Fruit fly (Drosophila melanogaster) whole organism, embryonic: ENCODE data around the gene Cyp313a4.

ENCODE experiments used
- Aef1 ChIP-seq: fragments of 200-800 bp; sonication (Bioruptor generic); IDR thresholded peaks from 3 replicates; pipeline ENCODE4 v1.3.6; 2022; ENCODE audit warnings: missing biosample characterization, missing genetic modification characterization
- Asciz ChIP-seq: fragments of 200-800 bp; sonication (Bioruptor generic); optimal IDR thresholded peaks from 2 replicates; lab custom pipeline; 2017; ENCODE audit warnings: missing biosample characterization, mild to moderate bottlenecking, missing genetic modification characterization, missing genetic modification reagents
- Atf3 ChIP-seq: fragments of 200-800 bp; sonication (Bioruptor generic); optimal IDR thresholded peaks from 3 replicates; lab custom pipeline; 2016; ENCODE audit warnings: missing biosample characterization, missing genetic modification characterization
- B-H2 ChIP-seq: fragments of 200-800 bp; sonication (Bioruptor generic); optimal IDR thresholded peaks from 2 replicates; lab custom pipeline; 2018; ENCODE audit warnings: missing biosample characterization, mild to moderate bottlenecking, missing genetic modification characterization
- BtbVII ChIP-seq: fragments of 200-800 bp; sonication (Bioruptor generic); optimal IDR thresholded peaks from 3 replicates; lab custom pipeline; 2017; ENCODE audit warnings: missing biosample characterization, mild to moderate bottlenecking, missing genetic modification characterization
- CG10654 ChIP-seq: fragments of 200-800 bp; sonication (Bioruptor generic); optimal IDR thresholded peaks from 2 replicates; lab custom pipeline; 2016; ENCODE audit warnings: missing biosample characterization, missing genetic modification characterization
- CG11247 ChIP-seq: fragments of 200-800 bp; sonication (Bioruptor generic); IDR thresholded peaks from 2 replicates; pipeline ENCODE4 v1.3.6; 2022; ENCODE audit warnings: missing biosample characterization, missing genetic modification characterization
- CG11560 ChIP-seq: fragments of 200-800 bp; sonication (Bioruptor generic); IDR thresholded peaks from 3 replicates; pipeline ENCODE4 v1.3.6; 2022; ENCODE audit warnings: missing biosample characterization, missing genetic modification characterization
- CG13894 ChIP-seq: fragments of 200-800 bp; sonication (Bioruptor generic); optimal IDR thresholded peaks from 3 replicates; lab custom pipeline; 2018; ENCODE audit warnings: missing biosample characterization, mild to moderate bottlenecking, missing genetic modification characterization, moderate library complexity
- CG14667 ChIP-seq: fragments of 200-800 bp; sonication (Bioruptor generic); IDR thresholded peaks from 2 replicates; pipeline ENCODE4 v1.3.6; 2022; ENCODE audit warnings: missing biosample characterization, missing genetic modification characterization
- CG31224 ChIP-seq: fragments of 200-800 bp; sonication (Bioruptor generic); IDR thresholded peaks from 2 replicates; pipeline ENCODE4 v1.3.6; 2022; ENCODE audit warnings: missing biosample characterization, missing genetic modification characterization
- CG3163 ChIP-seq: fragments of 200-800 bp; sonication (Bioruptor generic); optimal IDR thresholded peaks from 3 replicates; lab custom pipeline; 2016; ENCODE audit warnings: missing biosample characterization, missing genetic modification characterization
- CG32767 ChIP-seq: fragments of 200-800 bp; sonication (Bioruptor generic); IDR thresholded peaks from 2 replicates; pipeline ENCODE4 v1.3.6; 2022; ENCODE audit warnings: missing biosample characterization, missing genetic modification characterization
- CG4328 ChIP-seq: fragments of 200-800 bp; sonication (Bioruptor generic); optimal IDR thresholded peaks from 3 replicates; lab custom pipeline; 2017; ENCODE audit warnings: missing biosample characterization, missing genetic modification reagents, missing genetic modification characterization
- CG4424 ChIP-seq: fragments of 200-800 bp; sonication (Bioruptor generic); optimal IDR thresholded peaks from 3 replicates; lab custom pipeline; 2016; ENCODE audit warnings: missing biosample characterization, missing genetic modification characterization
- CG6683 ChIP-seq: fragments of 200-800 bp; sonication (Bioruptor generic); optimal IDR thresholded peaks from 2 replicates; lab custom pipeline; 2017; ENCODE audit warnings: missing biosample characterization, mild to moderate bottlenecking, missing genetic modification characterization, missing genetic modification reagents
- CG8089 ChIP-seq: fragments of 200-800 bp; sonication (Bioruptor generic); optimal IDR thresholded peaks from 3 replicates; lab custom pipeline; 2016; ENCODE audit warnings: missing biosample characterization, missing genetic modification characterization
- CG8281 ChIP-seq: fragments of 200-800 bp; sonication (Bioruptor generic); optimal IDR thresholded peaks from 2 replicates; lab custom pipeline; 2018; ENCODE audit warnings: missing biosample characterization, mild to moderate bottlenecking, missing genetic modification characterization, moderate library complexity
- CG8765 ChIP-seq: fragments of 200-800 bp; sonication (Bioruptor generic); IDR thresholded peaks from 2 replicates; pipeline ENCODE4 v1.3.6; 2022; ENCODE audit warnings: missing biosample characterization, missing genetic modification characterization
- CG9876 ChIP-seq: fragments of 200-800 bp; sonication (Bioruptor generic); optimal IDR thresholded peaks from 2 replicates; lab custom pipeline; 2016; ENCODE audit warnings: missing biosample characterization, missing genetic modification characterization
- Dek ChIP-seq: fragments of 200-800 bp; sonication (Bioruptor generic); optimal IDR thresholded peaks from 3 replicates; lab custom pipeline; 2019; ENCODE audit warnings: missing biosample characterization, mild to moderate bottlenecking, missing genetic modification characterization, moderate library complexity
- Dll ChIP-seq: fragments of 200-800 bp; sonication (Bioruptor generic); IDR thresholded peaks from 4 replicates; pipeline ENCODE4 v1.3.6; 2022; ENCODE audit warnings: missing biosample characterization, missing genetic modification characterization; ENCODE audit not compliant: partially characterized antibody
- E2f1 ChIP-seq: fragments of 200-800 bp; sonication (Bioruptor generic); IDR thresholded peaks from 2 replicates; pipeline ENCODE4 v1.3.6; 2022; ENCODE audit warnings: missing biosample characterization, missing genetic modification characterization
- Ets65A ChIP-seq: fragments of 200-800 bp; sonication (Bioruptor generic); peaks from one replicate; lab custom pipeline; 2016; ENCODE audit warnings: missing biosample characterization, missing genetic modification characterization
- Fer2 ChIP-seq: fragments of 200-800 bp; sonication (Bioruptor generic); optimal IDR thresholded peaks from 2 replicates; lab custom pipeline; 2018; ENCODE audit warnings: missing biosample characterization, mild to moderate bottlenecking, missing genetic modification characterization, moderate library complexity
- H15 ChIP-seq: fragments of 200-800 bp; sonication (Bioruptor generic); IDR thresholded peaks from 3 replicates; pipeline ENCODE4 v1.3.6; 2022; ENCODE audit warnings: missing biosample characterization, missing genetic modification characterization
- HLH4C ChIP-seq: fragments of 200-800 bp; sonication (Bioruptor generic); IDR thresholded peaks from 3 replicates; pipeline ENCODE4 v1.3.6; 2022; ENCODE audit warnings: missing biosample characterization, missing genetic modification characterization; ENCODE audit not compliant: partially characterized antibody
- Hr3 ChIP-seq: fragments of 200-800 bp; sonication (Bioruptor generic); optimal IDR thresholded peaks from 3 replicates; lab custom pipeline; 2016; ENCODE audit warnings: missing biosample characterization, missing genetic modification characterization
- Jarid2 ChIP-seq: fragments of 200-800 bp; sonication (Bioruptor generic); optimal IDR thresholded peaks from 3 replicates; lab custom pipeline; 2017; ENCODE audit warnings: mild to moderate bottlenecking, missing biosample characterization, missing genetic modification reagents, missing genetic modification characterization
- Mad ChIP-seq: fragments of 200-800 bp; sonication (Bioruptor generic); optimal IDR thresholded peaks from 2 replicates; lab custom pipeline; 2016; ENCODE audit warnings: missing biosample characterization, missing genetic modification characterization
- Med ChIP-seq: fragments of 200-800 bp; sonication (Bioruptor generic); peaks from one replicate; lab custom pipeline; 2016; ENCODE audit warnings: missing biosample characterization, missing genetic modification characterization, mild to moderate bottlenecking, inconsistent platforms, moderate library complexity
- NfI ChIP-seq: fragments of 200-800 bp; sonication (Bioruptor generic); optimal IDR thresholded peaks from 3 replicates; lab custom pipeline; 2018; ENCODE audit warnings: missing biosample characterization, mild to moderate bottlenecking, missing genetic modification characterization, moderate library complexity
- ab ChIP-seq: fragments of 200-800 bp; sonication (Bioruptor generic); optimal IDR thresholded peaks from 2 replicates; lab custom pipeline; 2016; ENCODE audit warnings: missing biosample characterization, missing genetic modification characterization
- bigmax ChIP-seq: fragments of 200-800 bp; sonication (Bioruptor generic); optimal IDR thresholded peaks from 2 replicates; lab custom pipeline; 2018; ENCODE audit warnings: missing biosample characterization, mild to moderate bottlenecking, missing genetic modification characterization
- cad ChIP-seq: fragments of >200 bp; optimal IDR thresholded peaks from 2 replicates; lab custom pipeline; 2017; ENCODE audit warnings: missing biosample characterization, missing genetic modification characterization
- caup ChIP-seq: fragments of 200-800 bp; sonication (Bioruptor generic); optimal IDR thresholded peaks from 3 replicates; lab custom pipeline; 2017; ENCODE audit warnings: missing biosample characterization, mild to moderate bottlenecking, missing genetic modification characterization, moderate library complexity; ENCODE audit not compliant: severe bottlenecking
- crc ChIP-seq: fragments of 200-800 bp; sonication (Bioruptor generic); optimal IDR thresholded peaks from 2 replicates; lab custom pipeline; 2016; ENCODE audit warnings: missing biosample characterization, missing genetic modification characterization
- crp ChIP-seq, 2 experiments: fragments of 200-800 bp; sonication (Bioruptor generic); optimal IDR thresholded peaks; 2 replicates in 1 of 2; 3 replicates in 1 of 2; lab custom pipeline; 2017; ENCODE audit warnings: missing biosample characterization in 2 of 2, missing genetic modification characterization in 2 of 2, mild to moderate bottlenecking in 1 of 2, moderate library complexity in 1 of 2
- danr ChIP-seq: fragments of 200-800 bp; sonication (Bioruptor generic); IDR thresholded peaks from 2 replicates; pipeline ENCODE4 v1.3.6; 2022; ENCODE audit warnings: missing biosample characterization, missing genetic modification characterization
- dm ChIP-seq: fragments of 200-800 bp; sonication (Bioruptor generic); optimal IDR thresholded peaks from 3 replicates; lab custom pipeline; 2016; ENCODE audit warnings: missing biosample characterization, missing genetic modification characterization
- en ChIP-seq: fragments of 200-800 bp; sonication (Bioruptor generic); optimal IDR thresholded peaks from 2 replicates; lab custom pipeline; 2016; ENCODE audit warnings: missing biosample characterization, missing genetic modification characterization
- h ChIP-seq: fragments of >200 bp; optimal IDR thresholded peaks from 2 replicates; lab custom pipeline; 2017
- mam ChIP-seq: fragments of 200-800 bp; sonication (Bioruptor generic); optimal IDR thresholded peaks from 3 replicates; lab custom pipeline; 2016; ENCODE audit warnings: missing biosample characterization, missing genetic modification characterization
- pfk ChIP-seq: fragments of 200-800 bp; sonication (Bioruptor generic); optimal IDR thresholded peaks from 2 replicates; lab custom pipeline; 2018; ENCODE audit warnings: missing biosample characterization, mild to moderate bottlenecking, missing genetic modification characterization, moderate library complexity
- pho ChIP-seq: fragments of 200-800 bp; sonication (Bioruptor generic); optimal IDR thresholded peaks from 2 replicates; lab custom pipeline; 2016; ENCODE audit warnings: missing biosample characterization, missing genetic modification characterization
- sd ChIP-seq: fragments of 200-800 bp; sonication (Bioruptor generic); optimal IDR thresholded peaks from 3 replicates; lab custom pipeline; 2018; ENCODE audit warnings: missing biosample characterization, mild to moderate bottlenecking, missing genetic modification characterization, moderate library complexity
- so ChIP-seq: fragments of 200-800 bp; sonication (Bioruptor generic); IDR thresholded peaks from 3 replicates; pipeline ENCODE4 v1.3.6; 2022; ENCODE audit warnings: missing biosample characterization, missing genetic modification characterization
- sob ChIP-seq: fragments of 200-800 bp; sonication (Bioruptor generic); IDR thresholded peaks from 2 replicates; pipeline ENCODE4 v1.3.6; 2022; ENCODE audit warnings: missing biosample characterization, missing genetic modification characterization
- ttk ChIP-seq: fragments of 200-800 bp; sonication (Bioruptor generic); IDR thresholded peaks from 2 replicates; pipeline ENCODE4 v2.1.2; 2022; ENCODE audit warnings: missing biosample characterization, missing genetic modification characterization
- zfh1 ChIP-seq: fragments of 200-800 bp; sonication (Bioruptor generic); IDR thresholded peaks from 3 replicates; pipeline ENCODE4 v1.3.6; 2022; ENCODE audit warnings: missing biosample characterization, missing genetic modification characterization

Gene Cyp313a4

dm6 chr3R:12653511-12654252 lies 27.5 kb downstream of the Cyp313a4 start (continued):
- TF ChIP-seq CG32767 (peak; percentile 87), crc (GFP tag; lab: Kevin White, UChicago) (peak; percentile 73), CG9876 (GFP tag; lab: Kevin White, UChicago) (peak; percentile 59), E2f1 (GFP tag; lab: Robert Waterston, UW) (peak; percentile 74), CG13894 (tag; lab: Kevin White, UChicago) (no peak), Jarid2 (GFP tag; lab: Kevin White, UChicago) (peak; percentile 32), Fer2 (tag; lab: Kevin White, UChicago) (peak; percentile 61), CG4328 (GFP tag; lab: Kevin White, UChicago) (peak; percentile 49), danr (GFP tag; lab: Robert Waterston, UW) (peak; percentile 80), CG8089 (peak; percentile 69), CG11560 (tag; lab: Robert Waterston, UW) (peak; percentile 73), sd (tag; lab: Kevin White, UChicago) (no peak), mam (GFP tag; lab: Kevin White, UChicago) (peak; percentile 80), NfI (GFP tag; lab: Kevin White, UChicago) (peak; percentile 87), Asciz (peak; percentile 84), CG31224 (peak; percentile 70), CG4424 (GFP tag; lab: Kevin White, UChicago) (peak; percentile 72), H15 (GFP tag; lab: Robert Waterston, UW) (peak; percentile 75), Mad (peak; percentile 69), BtbVII (GFP tag; lab: Kevin White, UChicago) (peak; percentile 62), cad (GFP tag; lab: Kevin White, UChicago) (no peak), zfh1 (GFP tag; lab: Robert Waterston, UW) (peak; percentile 73), pho (GFP tag; lab: Kevin White, UChicago) (peak; percentile 55), h (lab: Kevin White, UChicago) (no peak), crp (GFP tag; optimal IDR thresholded peaks at IDR 0.05; lab: Kevin White, UChicago) (peak in 1 of 2 experiments; percentile 49), Dek (tag; lab: Kevin White, UChicago) (peak; percentile 65), Atf3 (peak; percentile 63), Ets65A (GFP tag; lab: Kevin White, UChicago) (peak; percentile 96), CG8281 (tag; lab: Kevin White, UChicago) (peak; percentile 67), CG3163 (GFP tag; lab: Kevin White, UChicago) (peak; percentile 61), CG8765 (GFP tag; lab: Robert Waterston, UW) (no peak; the same call in 1 of the 2 replicates), CG14667 (GFP tag; lab: Robert Waterston, UW) (peak; percentile 76), CG6683 (GFP tag; lab: Kevin White, UChicago) (no peak), B-H2 (GFP tag; lab: Kevin White, UChicago) (no peak), ab (GFP tag; lab: Kevin White, UChicago) (peak; percentile 27), Dll (no peak), ttk (GFP tag; lab: Robert Waterston, UW) (peak; percentile 86), en (GFP tag; lab: Kevin White, UChicago) (peak; percentile 45), Aef1 (GFP tag; lab: Robert Waterston, UW) (peak; percentile 87), caup (GFP tag; lab: Kevin White, UChicago) (peak; percentile 60), bigmax (GFP tag; lab: Kevin White, UChicago) (no peak), CG11247 (GFP tag; lab: Robert Waterston, UW) (peak; percentile 67), dm (GFP tag; lab: Kevin White, UChicago) (peak; percentile 77), HLH4C (GFP tag; lab: Robert Waterston, UW) (no peak; the same call in 2 of the 3 replicates), Hr3 (GFP tag; lab: Kevin White, UChicago) (peak; percentile 79), so (peak; percentile 84; the same call in 2 of the 3 replicates), sob (GFP tag; lab: Robert Waterston, UW) (peak; percentile 66; the same call in 1 of the 2 replicates), CG10654 (peak; percentile 81), pfk (GFP tag; lab: Kevin White, UChicago) (no peak), Med (peak; percentile 97)
